Worm (Caenorhabditis elegans): ENCODE measurements around the gene Y43F8B.12.

Gene Y43F8B.12

ce11 chrV:19495587-19495986, 27.4 kb downstream of the Y43F8B.12 start, which contains the start of gene scl-21:
Gene scl-21 (minus strand): TSS chrV:19495687.
- no peak for TF ChIP-seq F13C5.2 (tag; optimal IDR thresholded peaks at IDR 0.05)

DNA sequence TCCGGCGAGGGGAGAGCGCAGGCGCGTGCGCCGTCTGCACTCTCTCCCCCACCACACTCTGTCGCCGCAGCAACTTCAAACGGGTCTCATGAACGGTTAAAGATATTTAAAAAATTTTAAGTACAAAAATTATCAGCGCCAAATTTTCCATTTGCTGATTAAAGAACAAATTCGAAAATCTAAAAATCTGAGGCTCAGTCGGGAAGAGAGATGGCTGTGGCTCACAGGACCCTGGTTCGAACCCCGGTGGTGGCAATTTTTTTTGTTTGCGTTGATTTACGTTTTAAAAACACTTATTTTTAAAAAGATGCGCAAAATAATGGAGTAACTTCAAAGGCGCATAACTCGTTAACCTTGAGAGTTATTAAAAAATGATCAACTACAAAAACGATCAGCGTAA, 28.9 kb downstream of the Y43F8B.12 start:
- TF ChIP-seq flt-1 (GFP tag; IDR thresholded peaks at IDR 0.05) = no peak

ce11 chrV:19501389-19501788, 33.2 kb downstream of the Y43F8B.12 start:
- TF ChIP-seq flt-1 (GFP tag; IDR thresholded peaks at IDR 0.05) (no peak), sea-1 (GFP tag; conservative IDR thresholded peaks at IDR 0.05) (no peak), ceh-13 (GFP tag; optimal IDR thresholded peaks at IDR 0.05) (no peak), F13C5.2 (tag; optimal IDR thresholded peaks at IDR 0.05) (no peak), tbx-37 (GFP tag; conservative IDR thresholded peaks at IDR 0.05) (no peak), aly-1 (tag; optimal IDR thresholded peaks at IDR 0.05) (no peak), tbx-11 (GFP tag; IDR thresholded peaks at IDR 0.05) (no peak)

DNA sequence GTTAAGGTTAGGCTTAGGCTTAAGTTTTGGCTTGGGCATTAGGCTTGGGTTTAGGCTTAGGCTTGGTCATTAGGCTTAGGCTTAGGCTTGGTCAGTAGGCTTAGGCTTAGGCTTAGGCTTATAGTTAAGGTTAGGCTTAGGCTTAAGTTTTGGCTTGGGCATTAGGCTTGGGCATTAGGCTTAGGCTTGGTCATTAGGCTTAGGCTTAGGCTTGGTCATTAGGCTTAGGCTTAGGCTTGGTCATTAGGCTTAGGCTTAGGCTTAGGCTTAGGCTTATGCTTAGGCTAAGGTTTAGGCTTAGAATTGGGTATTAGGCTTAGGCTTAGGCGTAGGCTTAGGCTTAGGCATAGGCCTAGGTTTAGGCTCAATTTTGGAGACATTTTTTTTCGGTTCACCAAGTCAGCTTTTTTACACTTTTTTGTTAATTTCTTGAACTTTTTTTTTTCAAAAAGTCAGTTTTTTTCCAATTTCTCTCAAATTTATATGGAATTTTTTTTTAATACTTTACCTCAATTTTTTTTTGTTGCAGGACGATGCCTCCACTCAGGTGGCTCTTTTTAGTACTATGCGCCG, 34.5 kb downstream of the Y43F8B.12 start, which contains the start of gene Y43F8B.3:
TSS of gene Y43F8B.3 (plus strand) at position 523 of the 573 bp plus-strand sequence.
- TF ChIP-seq flt-1 (GFP tag; IDR thresholded peaks at IDR 0.05) (no peak), tbx-37 (GFP tag; conservative IDR thresholded peaks at IDR 0.05) (no peak), ceh-36 (tag; optimal IDR thresholded peaks at IDR 0.05) (peak; percentile 72), hmg-4 (GFP tag; optimal IDR thresholded peaks at IDR 0.05) (no peak)

DNA sequence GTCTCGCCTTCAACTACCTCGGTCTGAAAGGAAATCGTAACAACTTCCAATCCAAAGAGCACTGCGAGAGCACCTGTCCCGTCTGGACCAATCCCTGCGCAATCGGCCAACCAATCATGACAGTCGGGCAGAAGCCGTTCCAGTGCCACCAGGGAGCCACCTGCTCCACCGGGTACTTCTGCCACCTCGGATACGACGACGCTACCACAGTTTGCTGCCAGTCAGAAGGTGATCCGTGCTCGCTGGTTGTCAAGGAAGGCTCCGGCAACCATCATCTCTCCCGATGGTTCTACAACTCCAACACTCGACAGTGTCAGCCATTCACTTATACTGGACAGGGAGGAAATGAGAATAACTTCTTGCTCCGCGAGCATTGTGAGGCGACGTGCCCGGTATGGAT, 40.9 kb downstream of the Y43F8B.12 start:
- TF ChIP-seq ceh-13 (GFP tag; optimal IDR thresholded peaks at IDR 0.05) (no peak), hnd-1 (tag; optimal IDR thresholded peaks at IDR 0.05) (no peak), ama-1 (optimal IDR thresholded peaks at IDR 0.05) (no peak), pes-1 (GFP tag; IDR thresholded peaks at IDR 0.05) (no peak), scrt-1 (GFP tag; IDR thresholded peaks at IDR 0.05) (no peak), flt-1 (GFP tag; IDR thresholded peaks at IDR 0.05) (no peak), hmbx-1 (tag; optimal IDR thresholded peaks at IDR 0.05) (no peak)

- TF ChIP-seq aly-1 (tag; optimal IDR thresholded peaks at IDR 0.05) (no peak), ceh-36 (tag; optimal IDR thresholded peaks at IDR 0.05) (peak; percentile 87)
Measured at ce11 chrV:19510352-19510751, 42.2 kb downstream of the Y43F8B.12 start.

- no peak for TF ChIP-seq F13C5.2 (tag; optimal IDR thresholded peaks at IDR 0.05)
- TF ChIP-seq ceh-13 (GFP tag; optimal IDR thresholded peaks at IDR 0.05) = no peak
- TF ChIP-seq scrt-1 (GFP tag; IDR thresholded peaks at IDR 0.05) = no peak
- no peak for TF ChIP-seq hmbx-1 (tag; optimal IDR thresholded peaks at IDR 0.05)
- no peak for TF ChIP-seq hmg-4 (GFP tag; optimal IDR thresholded peaks at IDR 0.05)
- no peak for TF ChIP-seq pes-1 (GFP tag; IDR thresholded peaks at IDR 0.05)
- no peak for TF ChIP-seq flt-1 (GFP tag; IDR thresholded peaks at IDR 0.05)
- TF ChIP-seq tra-4 (tag; optimal IDR thresholded peaks at IDR 0.05) = no peak
- no peak for TF ChIP-seq ama-1 (optimal IDR thresholded peaks at IDR 0.05)
- no peak for TF ChIP-seq tbx-37 (GFP tag; conservative IDR thresholded peaks at IDR 0.05)
- TF ChIP-seq aly-1 (tag; optimal IDR thresholded peaks at IDR 0.05) = no peak
- no peak for TF ChIP-seq ets-7 (tag; optimal IDR thresholded peaks at IDR 0.05)
- TF ChIP-seq sea-1 (GFP tag; conservative IDR thresholded peaks at IDR 0.05) = no peak
- no peak for TF ChIP-seq tbx-11 (GFP tag; IDR thresholded peaks at IDR 0.05)
- TF ChIP-seq B0310.2 (tag; optimal IDR thresholded peaks at IDR 0.05) = no peak
- no peak for TF ChIP-seq hnd-1 (tag; optimal IDR thresholded peaks at IDR 0.05)
- TF ChIP-seq ceh-36 (tag; optimal IDR thresholded peaks at IDR 0.05) = no peak
Measured at ce11 chrV:19510925-19511324, 42.7 kb downstream of the Y43F8B.12 start.

- TF ChIP-seq ceh-36 (tag; optimal IDR thresholded peaks at IDR 0.05) = peak; percentile 63
- TF ChIP-seq hmbx-1 (tag; optimal IDR thresholded peaks at IDR 0.05) = no peak
- no peak for TF ChIP-seq tra-4 (tag; optimal IDR thresholded peaks at IDR 0.05)
Measured at ce11 chrV:19512260-19512947, 44.2 kb downstream of the Y43F8B.12 start, which contains the start of gene Y43F8B.19. Gene Y43F8B.19 (minus strand): TSS chrV:19512310.

DNA sequence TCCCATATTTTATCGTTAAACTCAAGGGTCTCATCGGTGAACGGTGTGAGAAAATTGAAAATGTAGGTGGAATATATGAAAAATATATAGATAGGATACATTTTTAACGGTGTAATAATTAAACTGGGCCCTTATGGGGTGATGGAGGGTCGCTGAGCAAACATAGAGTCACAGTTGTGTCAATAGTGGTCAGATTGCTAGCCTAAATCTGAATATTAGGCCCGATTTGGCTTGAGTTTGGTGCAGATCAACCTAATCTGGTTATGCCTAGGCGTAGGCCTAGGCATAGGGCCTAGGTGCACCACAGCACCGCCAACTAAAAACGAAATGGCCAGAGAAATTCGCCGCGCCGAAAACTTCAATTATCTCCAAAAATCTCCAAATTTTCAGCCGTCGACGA, 45.4 kb downstream of the Y43F8B.12 start, which contains the start of gene phy-4:
TSS of gene phy-4 (minus strand) at position 101 of the 400 bp plus-strand sequence.
- TF ChIP-seq ets-7 (tag; optimal IDR thresholded peaks at IDR 0.05) = no peak
- TF ChIP-seq hmbx-1 (tag; optimal IDR thresholded peaks at IDR 0.05) = no peak
- TF ChIP-seq F13C5.2 (tag; optimal IDR thresholded peaks at IDR 0.05) = no peak
- no peak for TF ChIP-seq ceh-36 (tag; optimal IDR thresholded peaks at IDR 0.05)
- TF ChIP-seq tbx-11 (GFP tag; IDR thresholded peaks at IDR 0.05) = no peak
- TF ChIP-seq sea-1 (GFP tag; conservative IDR thresholded peaks at IDR 0.05) = no peak
- no peak for TF ChIP-seq pes-1 (GFP tag; IDR thresholded peaks at IDR 0.05)
- TF ChIP-seq aly-1 (tag; optimal IDR thresholded peaks at IDR 0.05) = no peak
- TF ChIP-seq ceh-13 (GFP tag; optimal IDR thresholded peaks at IDR 0.05) = no peak
- no peak for TF ChIP-seq tbx-37 (GFP tag; conservative IDR thresholded peaks at IDR 0.05)
- TF ChIP-seq hnd-1 (tag; optimal IDR thresholded peaks at IDR 0.05) = no peak
- no peak for TF ChIP-seq scrt-1 (GFP tag; IDR thresholded peaks at IDR 0.05)
- no peak for TF ChIP-seq ama-1 (optimal IDR thresholded peaks at IDR 0.05)
- no peak for TF ChIP-seq tra-4 (tag; optimal IDR thresholded peaks at IDR 0.05)

Data from whole organism, early embryonic.